Worm (Caenorhabditis elegans): ENCODE results near the gene F45D3.3.

DNA sequence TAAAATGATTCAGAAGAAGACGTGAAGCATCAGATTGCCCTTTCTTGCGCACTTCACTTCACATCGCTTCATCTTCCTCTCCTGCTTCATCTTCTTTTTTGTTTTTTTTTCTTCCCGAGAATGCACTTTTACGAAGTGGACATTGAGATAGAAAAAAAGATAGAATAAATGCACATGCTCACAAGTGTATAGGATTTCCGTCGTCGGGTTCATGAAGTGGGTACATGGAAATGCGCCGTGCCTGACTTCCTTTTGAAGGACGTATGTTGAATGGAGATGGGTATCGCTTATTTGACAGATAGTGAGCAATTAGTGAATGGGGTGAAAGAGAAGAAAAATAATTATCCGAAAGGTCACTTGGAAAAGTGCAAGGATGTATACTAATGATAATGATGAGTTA, 20.1 kb downstream of the F45D3.3 start:
- TF ChIP-seq him-1 (tag; optimal IDR thresholded peaks at IDR 0.05) (no peak), die-1 (tag; optimal IDR thresholded peaks at IDR 0.05) (no peak), chd-7 (tag; optimal IDR thresholded peaks at IDR 0.05) (no peak), ama-1 (optimal IDR thresholded peaks at IDR 0.05) (no peak), ama-1 (GFP tag; optimal IDR thresholded peaks at IDR 0.05) (no peak), unc-62 (GFP tag; optimal IDR thresholded peaks at IDR 0.05) (no peak), pha-4 (tag; optimal IDR thresholded peaks at IDR 0.05) (no peak), hmg-1.2 (GFP tag; IDR thresholded peaks at IDR 0.05) (no peak)

Data from whole organism, young adult.